Fruit fly (Drosophila melanogaster) whole organism, embryonic: ENCODE results near the gene FipoQ.

Experiments
- CG10654 ChIP-seq: fragments of 200-800 bp; sonication (Bioruptor generic); optimal IDR thresholded peaks from 2 replicates; lab custom pipeline; 2016; ENCODE audit warnings: missing biosample characterization, missing genetic modification characterization
- CG10959 ChIP-seq: fragments of 200-800 bp; sonication (Bioruptor generic); IDR thresholded peaks from 2 replicates; pipeline ENCODE4 v1.3.6; 2022; ENCODE audit warnings: missing biosample characterization, missing genetic modification characterization
- CG11504 ChIP-seq: fragments of 200-800 bp; sonication (Bioruptor generic); optimal IDR thresholded peaks from 3 replicates; lab custom pipeline; 2019; ENCODE audit warnings: missing biosample characterization, mild to moderate bottlenecking, missing genetic modification characterization, moderate library complexity
- CG11696 ChIP-seq: fragments of 200-800 bp; sonication (Bioruptor generic); IDR thresholded peaks from 2 replicates; pipeline ENCODE4 v1.3.6; 2022; ENCODE audit warnings: missing biosample characterization, missing genetic modification characterization
- CG11723 ChIP-seq: fragments of 200-800 bp; sonication (Bioruptor generic); optimal IDR thresholded peaks from 2 replicates; lab custom pipeline; 2017; ENCODE audit warnings: missing biosample characterization, mild to moderate bottlenecking, missing genetic modification characterization
- CG13296 ChIP-seq: fragments of 200-800 bp; sonication (Bioruptor generic); optimal IDR thresholded peaks from 3 replicates; lab custom pipeline; 2018; ENCODE audit warnings: missing biosample characterization, mild to moderate bottlenecking, missing genetic modification characterization
- CG1603 ChIP-seq: fragments of 200-800 bp; sonication (Bioruptor generic); optimal IDR thresholded peaks from 2 replicates; lab custom pipeline; 2019; ENCODE audit warnings: missing biosample characterization, mild to moderate bottlenecking, missing genetic modification characterization, moderate library complexity
- CG17328 ChIP-seq: fragments of 200-800 bp; sonication (Bioruptor generic); IDR thresholded peaks from 2 replicates; pipeline ENCODE4 v1.3.6; 2022; ENCODE audit warnings: missing biosample characterization, missing genetic modification characterization
- CG17385 ChIP-seq: fragments of 200-800 bp; sonication (Bioruptor generic); optimal IDR thresholded peaks from 3 replicates; lab custom pipeline; 2018; ENCODE audit warnings: missing biosample characterization, mild to moderate bottlenecking, missing genetic modification characterization
- CG1792 ChIP-seq: fragments of 200-800 bp; sonication (Bioruptor generic); optimal IDR thresholded peaks from 2 replicates; lab custom pipeline; 2016; ENCODE audit warnings: missing biosample characterization, missing genetic modification characterization
- CG2712 ChIP-seq: fragments of 200-800 bp; optimal IDR thresholded peaks from 3 replicates; lab custom pipeline; 2019; ENCODE audit warnings: missing biosample characterization, mild to moderate bottlenecking, missing genetic modification characterization, moderate library complexity
- CG31365 ChIP-seq: fragments of 200-800 bp; sonication (Bioruptor generic); optimal IDR thresholded peaks from 2 replicates; lab custom pipeline; 2018; ENCODE audit warnings: missing biosample characterization, mild to moderate bottlenecking, missing genetic modification characterization
- CG3163 ChIP-seq: fragments of 200-800 bp; sonication (Bioruptor generic); optimal IDR thresholded peaks from 3 replicates; lab custom pipeline; 2016; ENCODE audit warnings: missing biosample characterization, missing genetic modification characterization
- CG3407 ChIP-seq: fragments of 200-800 bp; sonication (Bioruptor generic); optimal IDR thresholded peaks from 2 replicates; lab custom pipeline; 2018; ENCODE audit warnings: missing biosample characterization, mild to moderate bottlenecking, missing genetic modification characterization
- CG4617 ChIP-seq: fragments of 200-800 bp; sonication (Bioruptor generic); optimal IDR thresholded peaks from 3 replicates; lab custom pipeline; 2016; ENCODE audit warnings: missing biosample characterization, missing genetic modification characterization, borderline replicate concordance
- CG4854 ChIP-seq: fragments of 200-800 bp; sonication (Bioruptor generic); optimal IDR thresholded peaks from 2 replicates; lab custom pipeline; 2016; ENCODE audit warnings: missing biosample characterization, missing genetic modification characterization, inconsistent platforms
- CG8281 ChIP-seq: fragments of 200-800 bp; sonication (Bioruptor generic); optimal IDR thresholded peaks from 2 replicates; lab custom pipeline; 2018; ENCODE audit warnings: missing biosample characterization, mild to moderate bottlenecking, missing genetic modification characterization, moderate library complexity
- CG8290 ChIP-seq, 3 experiments: fragments of 200-800 bp; sonication (Bioruptor generic); optimal IDR thresholded peaks; 2 replicates each; lab custom pipeline; 2016 to 2019; ENCODE audit warnings: missing biosample characterization in 3 of 3, missing genetic modification characterization in 3 of 3, mild to moderate bottlenecking in 2 of 3, moderate library complexity in 1 of 3
- CG8478 ChIP-seq: fragments of >200 bp; optimal IDR thresholded peaks from 2 replicates; lab custom pipeline; 2018
- CG9876 ChIP-seq: fragments of 200-800 bp; sonication (Bioruptor generic); optimal IDR thresholded peaks from 2 replicates; lab custom pipeline; 2016; ENCODE audit warnings: missing biosample characterization, missing genetic modification characterization
- D19A ChIP-seq: fragments of 200-800 bp; optimal IDR thresholded peaks from 3 replicates; lab custom pipeline; 2019; ENCODE audit warnings: missing biosample characterization, mild to moderate bottlenecking, missing genetic modification characterization, moderate library complexity
- Dip2 ChIP-seq: fragments of 200-800 bp; sonication (Bioruptor generic); IDR thresholded peaks from 2 replicates; pipeline ENCODE4 v1.3.6; 2022; ENCODE audit warnings: missing biosample characterization, missing genetic modification characterization
- Dll ChIP-seq: fragments of 200-800 bp; sonication (Bioruptor generic); IDR thresholded peaks from 4 replicates; pipeline ENCODE4 v1.3.6; 2022; ENCODE audit warnings: missing biosample characterization, missing genetic modification characterization; ENCODE audit not compliant: partially characterized antibody
- Fer2 ChIP-seq: fragments of 200-800 bp; sonication (Bioruptor generic); optimal IDR thresholded peaks from 2 replicates; lab custom pipeline; 2018; ENCODE audit warnings: missing biosample characterization, mild to moderate bottlenecking, missing genetic modification characterization, moderate library complexity
- HHEX ChIP-seq: fragments of 200-800 bp; sonication (Bioruptor generic); optimal IDR thresholded peaks from 3 replicates; lab custom pipeline; 2017; ENCODE audit warnings: missing biosample characterization, mild to moderate bottlenecking, missing genetic modification characterization, missing genetic modification reagents
- HLH4C ChIP-seq: fragments of 200-800 bp; sonication (Bioruptor generic); IDR thresholded peaks from 3 replicates; pipeline ENCODE4 v1.3.6; 2022; ENCODE audit warnings: missing biosample characterization, missing genetic modification characterization; ENCODE audit not compliant: partially characterized antibody
- MESR4 ChIP-seq: fragments of 200-800 bp; sonication (Bioruptor generic); optimal IDR thresholded peaks from 2 replicates; lab custom pipeline; 2018; ENCODE audit warnings: missing biosample characterization, mild to moderate bottlenecking, missing genetic modification characterization, moderate library complexity
- Rfx ChIP-seq: fragments of 200-800 bp; sonication (Bioruptor generic); IDR thresholded peaks from 2 replicates; pipeline ENCODE4 v1.3.6; 2022; ENCODE audit warnings: missing biosample characterization, missing genetic modification characterization
- Scr ChIP-seq: fragments of 200-800 bp; sonication (Bioruptor generic); IDR thresholded peaks from 2 replicates; pipeline ENCODE4 v1.3.6; 2022; ENCODE audit warnings: missing biosample characterization, missing genetic modification characterization; ENCODE audit not compliant: partially characterized antibody
- Sry-δ ChIP-seq: fragments of 200-800 bp; sonication (Bioruptor generic); optimal IDR thresholded peaks from 2 replicates; lab custom pipeline; 2016; ENCODE audit warnings: missing biosample characterization, missing genetic modification characterization
- ap ChIP-seq: fragments of 200-800 bp; sonication (Bioruptor generic); IDR thresholded peaks from 2 replicates; pipeline ENCODE4 v1.3.6; 2022; ENCODE audit warnings: missing biosample characterization, missing genetic modification characterization
- az2 ChIP-seq: fragments of 200-800 bp; sonication (Bioruptor generic); optimal IDR thresholded peaks from 3 replicates; lab custom pipeline; 2016; ENCODE audit warnings: missing biosample characterization, missing genetic modification characterization
- dmrt99B ChIP-seq: fragments of 200-800 bp; sonication (Bioruptor generic); optimal IDR thresholded peaks from 2 replicates; lab custom pipeline; 2018; ENCODE audit warnings: missing biosample characterization, mild to moderate bottlenecking, missing genetic modification characterization, moderate library complexity
- ems ChIP-seq: fragments of 200-800 bp; sonication (Bioruptor generic); optimal IDR thresholded peaks from 3 replicates; lab custom pipeline; 2016; ENCODE audit warnings: missing biosample characterization, missing genetic modification characterization
- fd102C ChIP-seq: fragments of 200-800 bp; sonication (Bioruptor generic); optimal IDR thresholded peaks from 2 replicates; lab custom pipeline; 2018; ENCODE audit warnings: missing biosample characterization, mild to moderate bottlenecking, missing genetic modification characterization, moderate library complexity
- fd3F ChIP-seq: fragments of 200-800 bp; sonication (Bioruptor generic); optimal IDR thresholded peaks from 2 replicates; lab custom pipeline; 2018; ENCODE audit warnings: missing biosample characterization, mild to moderate bottlenecking, missing genetic modification characterization, moderate library complexity
- pan ChIP-seq, 4 experiments: fragments of >200 bp in 3 of 4; fragments of 200-800 bp in 1 of 4; sonication (Bioruptor generic) in 1 of 4; optimal IDR thresholded peaks in 3 of 4; IDR thresholded peaks in 1 of 4; 2 replicates each; pipeline versions ENCODE4 v1.3.6 to Lab custom; 2017 to 2022; ENCODE audit warnings: missing biosample characterization in 2 of 4, missing genetic modification characterization in 2 of 4, mixed read lengths in 1 of 4
- phol ChIP-seq: fragments of 200-800 bp; sonication (Bioruptor generic); optimal IDR thresholded peaks from 3 replicates; lab custom pipeline; 2018; ENCODE audit warnings: missing biosample characterization, mild to moderate bottlenecking, missing genetic modification characterization, moderate library complexity
- prd ChIP-seq, 3 experiments: fragments of >200 bp in 2 of 3; fragments of 200-800 bp in 1 of 3; sonication (Bioruptor generic) in 1 of 3; optimal IDR thresholded peaks in 2 of 3; IDR thresholded peaks in 1 of 3; 2 replicates in 2 of 3; 3 replicates in 1 of 3; pipeline versions ENCODE4 v1.3.6 to Lab custom; 2017 to 2022; ENCODE audit warnings: missing biosample characterization in 1 of 3, missing genetic modification characterization in 1 of 3
- row ChIP-seq: fragments of 200-800 bp; sonication (Bioruptor generic); IDR thresholded peaks from 3 replicates; pipeline ENCODE4 v1.3.6; 2022; ENCODE audit warnings: missing biosample characterization, missing genetic modification characterization
- schlank ChIP-seq: fragments of 200-800 bp; sonication (Bioruptor generic); optimal IDR thresholded peaks from 2 replicates; lab custom pipeline; 2018; ENCODE audit warnings: missing biosample characterization, mild to moderate bottlenecking, missing genetic modification characterization
- sqz ChIP-seq: fragments of 200-800 bp; sonication (Bioruptor generic); optimal IDR thresholded peaks from 3 replicates; lab custom pipeline; 2018; ENCODE audit warnings: missing biosample characterization, mild to moderate bottlenecking, missing genetic modification characterization
- toy ChIP-seq: fragments of 200-800 bp; sonication (Bioruptor generic); IDR thresholded peaks from 2 replicates; pipeline ENCODE4 v1.3.6; 2022; ENCODE audit warnings: missing biosample characterization, missing genetic modification characterization
- twi ChIP-seq: fragments of 200-800 bp; optimal IDR thresholded peaks from 2 replicates; lab custom pipeline; 2019; ENCODE audit warnings: missing biosample characterization, mild to moderate bottlenecking, missing genetic modification characterization, moderate library complexity
- unpg ChIP-seq: fragments of 200-800 bp; sonication (Bioruptor generic); optimal IDR thresholded peaks from 3 replicates; lab custom pipeline; 2018; ENCODE audit warnings: missing biosample characterization, mild to moderate bottlenecking, missing genetic modification characterization, moderate library complexity
- zf30C ChIP-seq: fragments of 200-800 bp; sonication (Bioruptor generic); optimal IDR thresholded peaks from 3 replicates; lab custom pipeline; 2018; ENCODE audit warnings: missing biosample characterization, mild to moderate bottlenecking, missing genetic modification characterization
- zfh1 ChIP-seq: fragments of 200-800 bp; sonication (Bioruptor generic); IDR thresholded peaks from 3 replicates; pipeline ENCODE4 v1.3.6; 2022; ENCODE audit warnings: missing biosample characterization, missing genetic modification characterization

FipoQ gene

dm6 chr3R:29460225-29460927, 34.2 kb upstream of the FipoQ start (continued):
- TF ChIP-seq CG3407 (GFP tag; lab: Kevin White, UChicago) = no peak
- no peak for TF ChIP-seq fd102C
- no peak for TF ChIP-seq CG13296 (GFP tag; lab: Kevin White, UChicago)
- TF ChIP-seq unpg = peak; percentile 22
- no peak for TF ChIP-seq zf30C (GFP tag; lab: Kevin White, UChicago)
- peak; percentile 9 for TF ChIP-seq CG11504 (tag; lab: Kevin White, UChicago)
- no peak for TF ChIP-seq Fer2 (tag; lab: Kevin White, UChicago)
- TF ChIP-seq CG8281 (tag; lab: Kevin White, UChicago) = no peak
- no peak for TF ChIP-seq CG31365 (tag; lab: Kevin White, UChicago)
- TF ChIP-seq ap = no peak
- no peak for TF ChIP-seq CG17328 (GFP tag; lab: Robert Waterston, UW)
- peak; percentile 11 for TF ChIP-seq D19A (tag; lab: Kevin White, UChicago)
- TF ChIP-seq phol (tag; lab: Kevin White, UChicago) = no peak
- no peak for TF ChIP-seq Scr
- TF ChIP-seq zfh1 = peak; percentile 62; the same call in 2 of the 3 replicates
- no peak for TF ChIP-seq Sry-δ (GFP tag; lab: Kevin White, UChicago)
- no peak for TF ChIP-seq CG8290 (GFP tag; optimal IDR thresholded peaks at IDR 0.05; lab: Kevin White, UChicago)
- TF ChIP-seq CG8290 (tag; optimal IDR thresholded peaks at IDR 0.05; lab: Kevin White, UChicago) = no peak
- no peak for TF ChIP-seq HLH4C (GFP tag; lab: Robert Waterston, UW)
- no peak for TF ChIP-seq az2 (GFP tag; lab: Kevin White, UChicago)
- TF ChIP-seq CG11723 (GFP tag; lab: Kevin White, UChicago) = no peak
- no peak for TF ChIP-seq CG11696 (GFP tag; lab: Robert Waterston, UW)
- no peak for TF ChIP-seq CG4854
- no peak for TF ChIP-seq toy (GFP tag; lab: Robert Waterston, UW)
- peak; percentile 15 for TF ChIP-seq dmrt99B
- no peak for TF ChIP-seq prd (optimal IDR thresholded peaks at IDR 0.05; lab: Kevin White, UChicago)
- peak; percentile 21; the same call in 1 of the 3 replicates for TF ChIP-seq prd (GFP tag; IDR thresholded peaks at IDR 0.05; lab: Robert Waterston, UW)
- TF ChIP-seq Rfx (GFP tag; lab: Robert Waterston, UW) = no peak
- TF ChIP-seq ems (GFP tag; lab: Kevin White, UChicago) = no peak
- TF ChIP-seq Dll (GFP tag; lab: Robert Waterston, UW) = no peak
- peak; percentile 50 for TF ChIP-seq CG2712
- no peak for TF ChIP-seq CG10654 (GFP tag; lab: Kevin White, UChicago)
- TF ChIP-seq CG9876 = no peak
- TF ChIP-seq schlank (tag; lab: Kevin White, UChicago) = no peak
- no peak for TF ChIP-seq CG4617 (GFP tag; lab: Kevin White, UChicago)
- no peak for TF ChIP-seq CG17385
- TF ChIP-seq fd3F (GFP tag; lab: Kevin White, UChicago) = no peak
- TF ChIP-seq MESR4 (GFP tag; lab: Kevin White, UChicago) = no peak
- peak; percentile 23 for TF ChIP-seq CG1603 (tag; lab: Kevin White, UChicago)
- TF ChIP-seq sqz (GFP tag; lab: Kevin White, UChicago) = no peak
- TF ChIP-seq Dip2 = no peak
- no peak for TF ChIP-seq CG8478
- TF ChIP-seq row (GFP tag; lab: Robert Waterston, UW) = 0 out of 3 replicates have a peak, but pooled peaks have one; percentile 10
- no peak for TF ChIP-seq CG1792 (GFP tag; lab: Kevin White, UChicago)
- no peak for TF ChIP-seq HHEX (GFP tag; lab: Kevin White, UChicago)
- no peak for TF ChIP-seq pan (optimal IDR thresholded peaks at IDR 0.05; lab: Kevin White, UChicago)
- TF ChIP-seq pan (GFP tag; optimal IDR thresholded peaks at IDR 0.05 in 1 of 2, IDR thresholded peaks at IDR 0.05 in 1 of 2) = no peak
- TF ChIP-seq twi (tag; lab: Kevin White, UChicago) = peak; percentile 86
- TF ChIP-seq CG3163 (GFP tag; lab: Kevin White, UChicago) = no peak
- no peak for TF ChIP-seq CG10959 (GFP tag; lab: Robert Waterston, UW)
